Worm (Caenorhabditis elegans) whole organism, L4 larva: Measurements from ENCODE around the gene prx-19.

ENCODE experiments used
- D1046.2 ChIP-seq: fragments of 200-800 bp; sonication (Bioruptor generic); IDR thresholded peaks from 2 replicates; pipeline ENCODE4 v1.3.6; 2022; ENCODE audit warnings: missing genetic modification characterization, missing compliant biosample characterization
- F49E8.2 ChIP-seq: sonication (generic microtip); optimal IDR thresholded peaks from 2 replicates; lab custom pipeline; 2016; ENCODE audit warnings: missing compliant biosample characterization, mild to moderate bottlenecking, missing genetic modification characterization, borderline replicate concordance
- T20F7.1 ChIP-seq: fragments of 200-800 bp; sonication (Bioruptor generic); optimal IDR thresholded peaks from 2 replicates; lab custom pipeline; 2018; ENCODE audit warnings: mild to moderate bottlenecking, missing genetic modification characterization, missing compliant biosample characterization
- Y48G9A.11 ChIP-seq: fragments of 200-800 bp; sonication (Bioruptor generic); IDR thresholded peaks from 2 replicates; pipeline ENCODE4 v1.3.6; 2022; ENCODE audit warnings: missing genetic modification reagents, missing genetic modification characterization, missing compliant biosample characterization
- ZK337.2 ChIP-seq: fragments of 200-800 bp; sonication (Bioruptor generic); IDR thresholded peaks from 2 replicates; pipeline ENCODE4 v1.3.6; 2022; ENCODE audit warnings: missing genetic modification reagents, missing genetic modification characterization, missing compliant biosample characterization
- arid-1 ChIP-seq: fragments of 200-800 bp; sonication (Bioruptor generic); conservative IDR thresholded peaks from 2 replicates; pipeline ENCODE4 v1.3.6; 2022; ENCODE audit warnings: missing genetic modification reagents, missing genetic modification characterization, missing compliant biosample characterization
- attf-4 ChIP-seq: sonication (generic microtip); optimal IDR thresholded peaks from 3 replicates; lab custom pipeline; 2017; ENCODE audit warnings: missing biosample characterization, missing genetic modification characterization
- ceh-20 ChIP-seq: fragments of 200-800 bp; sonication (Bioruptor generic); IDR thresholded peaks from 2 replicates; pipeline ENCODE4 v1.3.6; 2022; ENCODE audit warnings: missing genetic modification reagents, missing genetic modification characterization, missing compliant biosample characterization
- ceh-28 ChIP-seq: fragments of 150-350 bp; optimal IDR thresholded peaks from 2 replicates; lab custom pipeline; 2014; ENCODE audit warnings: missing biosample characterization, missing genetic modification reagents, missing genetic modification characterization
- ceh-82 ChIP-seq: sonication (generic microtip); optimal IDR thresholded peaks from 2 replicates; lab custom pipeline; 2017; ENCODE audit warnings: missing biosample characterization, missing genetic modification characterization
- ces-1 ChIP-seq: fragments of 150-350 bp; sonication (generic microtip); optimal IDR thresholded peaks from 4 replicates; lab custom pipeline; 2014; ENCODE audit warnings: missing biosample characterization, missing genetic modification reagents, missing genetic modification characterization
- daf-8 ChIP-seq: fragments of 200-800 bp; sonication (Bioruptor generic); IDR thresholded peaks from 2 replicates; pipeline ENCODE4 v1.3.6; 2022; ENCODE audit warnings: missing genetic modification characterization, missing compliant biosample characterization
- dmd-6 ChIP-seq: fragments of 200-800 bp; sonication (Bioruptor generic); IDR thresholded peaks from 2 replicates; pipeline ENCODE4 v1.3.6; 2022; ENCODE audit warnings: missing genetic modification reagents, missing genetic modification characterization, missing compliant biosample characterization
- dmd-9 ChIP-seq: fragments of 200-800 bp; sonication (Bioruptor generic); IDR thresholded peaks from 2 replicates; pipeline ENCODE4 v1.3.6; 2022; ENCODE audit warnings: missing genetic modification reagents, missing genetic modification characterization, missing compliant biosample characterization
- dpl-1 ChIP-seq: fragments of 150-350 bp; optimal IDR thresholded peaks from 2 replicates; lab custom pipeline; 2014; ENCODE audit warnings: missing biosample characterization, missing genetic modification reagents, missing genetic modification characterization
- egl-27 ChIP-seq: sonication (generic microtip); optimal IDR thresholded peaks from 3 replicates; lab custom pipeline; 2017; ENCODE audit warnings: missing biosample characterization, missing genetic modification reagents, missing genetic modification characterization
- egl-43 ChIP-seq: fragments of 200-800 bp; sonication (Bioruptor generic); IDR thresholded peaks from 2 replicates; pipeline ENCODE4 v1.3.6; 2022; ENCODE audit warnings: missing genetic modification reagents, missing genetic modification characterization, missing compliant biosample characterization
- fkh-10 ChIP-seq: fragments of 150-350 bp; optimal IDR thresholded peaks from 2 replicates; lab custom pipeline; 2014; ENCODE audit warnings: missing biosample characterization, missing genetic modification reagents, missing genetic modification characterization
- gei-8 ChIP-seq: fragments of 200-800 bp; sonication (Bioruptor generic); optimal IDR thresholded peaks from 2 replicates; lab custom pipeline; 2018; ENCODE audit warnings: mild to moderate bottlenecking, missing genetic modification characterization, missing compliant biosample characterization
- hif-1 ChIP-seq, 2 experiments: sonication (generic microtip); optimal IDR thresholded peaks; 2 replicates each; lab custom pipeline; 2016 to 2017; ENCODE audit warnings: missing compliant biosample characterization in 2 of 2, missing genetic modification characterization in 2 of 2, missing genetic modification reagents in 2 of 2, missing genotype in 2 of 2, mild to moderate bottlenecking in 1 of 2
- hlh-11 ChIP-seq: fragments of 200-800 bp; sonication (Bioruptor generic); optimal IDR thresholded peaks from 2 replicates; lab custom pipeline; 2018; ENCODE audit warnings: mild to moderate bottlenecking, missing genetic modification characterization, missing compliant biosample characterization
- hlh-30 ChIP-seq: sonication (generic microtip); optimal IDR thresholded peaks from 2 replicates; lab custom pipeline; 2017; ENCODE audit warnings: antibody characterized with exemption, mild to moderate bottlenecking, missing genetic modification characterization, missing compliant biosample characterization; ENCODE audit not compliant: insufficient read depth
- jun-1 ChIP-seq: fragments of 150-350 bp; optimal IDR thresholded peaks from 2 replicates; lab custom pipeline; 2014; ENCODE audit warnings: missing biosample characterization, missing genetic modification reagents, missing genetic modification characterization
- lim-7 ChIP-seq: fragments of 200-800 bp; sonication (Bioruptor generic); IDR thresholded peaks from 2 replicates; pipeline ENCODE4 v1.3.6; 2022; ENCODE audit warnings: missing genetic modification characterization, missing compliant biosample characterization
- lin-13 ChIP-seq: fragments of 150-350 bp; optimal IDR thresholded peaks from 2 replicates; lab custom pipeline; 2014; ENCODE audit warnings: missing biosample characterization, missing genetic modification reagents, missing genetic modification characterization
- lin-15B ChIP-seq: fragments of 150-350 bp; sonication (generic microtip); optimal IDR thresholded peaks from 3 replicates; lab custom pipeline; 2014; ENCODE audit warnings: missing biosample characterization, missing genetic modification characterization
- lin-29 ChIP-seq: fragments of 200-800 bp; sonication (Bioruptor generic); IDR thresholded peaks from 2 replicates; pipeline ENCODE4 v1.3.6; 2022; ENCODE audit warnings: missing genetic modification reagents, missing genetic modification characterization, missing compliant biosample characterization
- lin-39 ChIP-seq: fragments of 150-350 bp; optimal IDR thresholded peaks from 2 replicates; lab custom pipeline; 2014; ENCODE audit warnings: missing biosample characterization, missing genetic modification reagents, missing genetic modification characterization
- madf-5 ChIP-seq, 2 experiments: fragments of 200-800 bp; sonication (Bioruptor generic); IDR thresholded peaks; 2 replicates each; pipeline ENCODE4 v1.3.6; 2022; ENCODE audit warnings: missing compliant biosample characterization in 2 of 2, missing genetic modification characterization in 2 of 2
- mdt-29 ChIP-seq: fragments of 200-800 bp; sonication (Bioruptor generic); IDR thresholded peaks from 2 replicates; pipeline ENCODE4 v1.3.6; 2022; ENCODE audit warnings: missing genetic modification reagents, missing genetic modification characterization, missing compliant biosample characterization
- mxl-2 ChIP-seq: fragments of 200-800 bp; sonication (Bioruptor generic); conservative IDR thresholded peaks from 2 replicates; pipeline ENCODE4 v1.3.6; 2022; ENCODE audit warnings: missing genetic modification reagents, missing genetic modification characterization, missing compliant biosample characterization
- mxl-3 ChIP-seq: fragments of 200-800 bp; sonication (Bioruptor generic); optimal IDR thresholded peaks from 2 replicates; lab custom pipeline; 2018; ENCODE audit warnings: mild to moderate bottlenecking, missing genetic modification characterization, missing compliant biosample characterization
- nhr-10 ChIP-seq: fragments of 150-350 bp; optimal IDR thresholded peaks from 2 replicates; lab custom pipeline; 2014; ENCODE audit warnings: missing biosample characterization, missing genetic modification characterization
- nhr-102 ChIP-seq: sonication (generic microtip); optimal IDR thresholded peaks from 2 replicates; lab custom pipeline; 2016; ENCODE audit warnings: mild to moderate bottlenecking, missing genetic modification characterization, moderate library complexity, missing compliant biosample characterization
- nhr-237 ChIP-seq: sonication (generic microtip); optimal IDR thresholded peaks from 2 replicates; lab custom pipeline; 2017; ENCODE audit warnings: missing biosample characterization, missing genetic modification characterization
- nhr-25 ChIP-seq: sonication (generic microtip); optimal IDR thresholded peaks from 2 replicates; lab custom pipeline; 2017; ENCODE audit warnings: missing genetic modification characterization, mild to moderate bottlenecking, missing compliant biosample characterization, antibody characterized with exemption, moderate library complexity, borderline replicate concordance; ENCODE audit not compliant: insufficient read depth
- nhr-42 ChIP-seq: fragments of 200-800 bp; sonication (Bioruptor generic); IDR thresholded peaks from 2 replicates; pipeline ENCODE4 v1.3.6; 2022; ENCODE audit warnings: missing genetic modification characterization, missing compliant biosample characterization
- nhr-48 ChIP-seq: sonication (generic microtip); optimal IDR thresholded peaks from 2 replicates; lab custom pipeline; 2016; ENCODE audit warnings: mild to moderate bottlenecking, missing genetic modification characterization, missing compliant biosample characterization
- nhr-6 ChIP-seq: fragments of 150-350 bp; optimal IDR thresholded peaks from 2 replicates; lab custom pipeline; 2014; ENCODE audit warnings: missing biosample characterization, missing genetic modification characterization
- nhr-76 ChIP-seq: fragments of 150-350 bp; optimal IDR thresholded peaks from 2 replicates; lab custom pipeline; 2014; ENCODE audit warnings: missing biosample characterization, missing genetic modification characterization
- rbr-2 ChIP-seq: sonication (generic microtip); optimal IDR thresholded peaks from 2 replicates; lab custom pipeline; 2016; ENCODE audit warnings: missing genotype, missing genetic modification characterization, missing compliant biosample characterization
- saeg-2 ChIP-seq: fragments of 200-800 bp; sonication (Bioruptor generic); IDR thresholded peaks from 2 replicates; pipeline ENCODE4 v1.3.6; 2022; ENCODE audit warnings: missing genetic modification reagents, missing genetic modification characterization, missing compliant biosample characterization
- skn-1 ChIP-seq: fragments of 150-350 bp; optimal IDR thresholded peaks from 2 replicates; lab custom pipeline; 2014; ENCODE audit warnings: missing biosample characterization, missing genetic modification characterization
- snpc-1.2 ChIP-seq: fragments of 200-800 bp; sonication (Bioruptor generic); IDR thresholded peaks from 2 replicates; pipeline ENCODE4 v1.3.6; 2022; ENCODE audit warnings: missing genetic modification reagents, missing genetic modification characterization, missing compliant biosample characterization
- spr-1 ChIP-seq: sonication (generic microtip); optimal IDR thresholded peaks from 2 replicates; lab custom pipeline; 2016; ENCODE audit warnings: mild to moderate bottlenecking, missing genetic modification characterization, missing compliant biosample characterization
- spr-3 ChIP-seq: fragments of 200-800 bp; sonication (Bioruptor generic); optimal IDR thresholded peaks from 2 replicates; lab custom pipeline; 2018; ENCODE audit warnings: mild to moderate bottlenecking, missing genetic modification characterization, missing compliant biosample characterization
- tra-1 ChIP-seq: fragments of 200-800 bp; sonication (Bioruptor generic); IDR thresholded peaks from 2 replicates; pipeline ENCODE4 v1.3.6; 2022; ENCODE audit warnings: missing genetic modification reagents, missing genetic modification characterization, missing compliant biosample characterization
- unc-130 ChIP-seq: sonication (generic microtip); optimal IDR thresholded peaks from 2 replicates; lab custom pipeline; 2016; ENCODE audit warnings: missing genetic modification reagents, missing genetic modification characterization, missing compliant biosample characterization
- zfp-3 ChIP-seq: fragments of 200-800 bp; sonication (Bioruptor generic); conservative IDR thresholded peaks from 2 replicates; pipeline ENCODE4 v1.3.6; 2022; ENCODE audit warnings: missing genetic modification reagents, missing genetic modification characterization, missing compliant biosample characterization
- zip-11 ChIP-seq: fragments of 200-800 bp; sonication (Bioruptor generic); IDR thresholded peaks from 2 replicates; pipeline ENCODE4 v1.3.6; 2022; ENCODE audit warnings: missing genetic modification characterization, missing compliant biosample characterization
- ztf-7 ChIP-seq: fragments of 150-350 bp; optimal IDR thresholded peaks from 2 replicates; lab custom pipeline; 2014; ENCODE audit warnings: missing biosample characterization, missing genetic modification characterization

The prx-19 gene

ce11 chrIII:8794793-8795192 lies 14.3 kb downstream of the prx-19 start (continued):
- peak in 1 of 2 experiments; percentile 55 for TF ChIP-seq hif-1 (tag; optimal IDR thresholded peaks at IDR 0.05; lab: Kevin White, UChicago)
- TF ChIP-seq ztf-7 (tag; lab: Kevin White, UChicago): peak; percentile 25
- no peak for TF ChIP-seq spr-3
- TF ChIP-seq mxl-2 (GFP tag; lab: Robert Waterston, UW): no peak
- TF ChIP-seq dmd-6 (GFP tag; lab: Robert Waterston, UW): peak; percentile 83
- TF ChIP-seq fkh-10: no peak
- 0 out of 2 replicates have a peak, but pooled peaks have one; percentile 70 for TF ChIP-seq D1046.2 (GFP tag; lab: Robert Waterston, UW)
- no peak for TF ChIP-seq ceh-28 (tag; lab: Kevin White, UChicago)
- no peak for TF ChIP-seq nhr-237 (tag; lab: Kevin White, UChicago)
- no peak for TF ChIP-seq lim-7 (GFP tag; lab: Robert Waterston, UW)
- no peak for TF ChIP-seq daf-8 (GFP tag; lab: Robert Waterston, UW)
- no peak for TF ChIP-seq ceh-82 (tag; lab: Kevin White, UChicago)
- peak; percentile 28 for TF ChIP-seq jun-1
- peak; percentile 25 for TF ChIP-seq lin-13 (GFP tag; lab: Kevin White, UChicago)
- peak; percentile 48 for TF ChIP-seq nhr-102 (tag; lab: Kevin White, UChicago)
- no peak for TF ChIP-seq F49E8.2 (tag; lab: Kevin White, UChicago)
- no peak for TF ChIP-seq zip-11 (GFP tag; lab: Robert Waterston, UW)
- TF ChIP-seq egl-43 (GFP tag; lab: Robert Waterston, UW): peak; percentile 80
- TF ChIP-seq gei-8 (GFP tag; lab: Kevin White, UChicago): peak; percentile 42
- 0 out of 2 replicates have a peak, but pooled peaks have one; percentile 57 for TF ChIP-seq zfp-3
- TF ChIP-seq lin-15B (tag; lab: Kevin White, UChicago): no peak
- peak; percentile 95 for TF ChIP-seq hlh-11 (tag; lab: Kevin White, UChicago)
- peak; percentile 75; the same call in 1 of the 2 replicates for TF ChIP-seq tra-1 (GFP tag; lab: Robert Waterston, UW)
- TF ChIP-seq ceh-20 (GFP tag; lab: Robert Waterston, UW): no peak
- no peak for TF ChIP-seq nhr-76 (tag; lab: Kevin White, UChicago)
- peak; percentile 2 for TF ChIP-seq nhr-48 (tag; lab: Kevin White, UChicago)
- TF ChIP-seq mdt-29 (GFP tag; lab: Robert Waterston, UW): no peak
- TF ChIP-seq dpl-1 (GFP tag; lab: Kevin White, UChicago): peak; percentile 47
- TF ChIP-seq skn-1 (tag; lab: Kevin White, UChicago): no peak
- TF ChIP-seq T20F7.1 (GFP tag; lab: Kevin White, UChicago): peak; percentile 39
- TF ChIP-seq unc-130 (GFP tag; lab: Kevin White, UChicago): no peak
- TF ChIP-seq madf-5 (GFP tag; IDR thresholded peaks at IDR 0.05; lab: Robert Waterston, UW): no peak
- no peak for TF ChIP-seq ZK337.2 (GFP tag; lab: Robert Waterston, UW)
- TF ChIP-seq egl-27 (tag; lab: Kevin White, UChicago): no peak
- TF ChIP-seq rbr-2 (tag; lab: Kevin White, UChicago): peak; percentile 51
- no peak for TF ChIP-seq dmd-9 (GFP tag; lab: Robert Waterston, UW)
- TF ChIP-seq arid-1 (GFP tag; lab: Robert Waterston, UW): peak; percentile 69
- no peak for TF ChIP-seq lin-29 (GFP tag; lab: Robert Waterston, UW)
- no peak for TF ChIP-seq nhr-10
- no peak for TF ChIP-seq snpc-1.2
- TF ChIP-seq mxl-3 (GFP tag; lab: Kevin White, UChicago): peak; percentile 88
- TF ChIP-seq hlh-30: peak; percentile 79
- no peak for TF ChIP-seq attf-4 (tag; lab: Kevin White, UChicago)
- TF ChIP-seq spr-1: no peak
- no peak for TF ChIP-seq lin-39 (tag; lab: Kevin White, UChicago)
- no peak for TF ChIP-seq Y48G9A.11 (GFP tag; lab: Robert Waterston, UW)
- TF ChIP-seq nhr-25 (tag; lab: Kevin White, UChicago): peak; percentile 89
- TF ChIP-seq saeg-2 (GFP tag; lab: Robert Waterston, UW): no peak
- TF ChIP-seq ces-1 (GFP tag; lab: Kevin White, UChicago): no peak
- TF ChIP-seq nhr-42 (GFP tag; lab: Robert Waterston, UW): no peak
- peak; percentile 40 for TF ChIP-seq nhr-6 (tag; lab: Kevin White, UChicago)
